Worm (Caenorhabditis elegans) whole organism, late embryonic: ENCODE data around the gene vha-9.

Experiments used
- C08G9.2 ChIP-seq: sonication (generic microtip); optimal IDR thresholded peaks from 2 replicates; lab custom pipeline; 2016; ENCODE audit warnings: mild to moderate bottlenecking, missing genetic modification characterization, moderate library complexity, missing compliant biosample characterization
- Y22D7AL.16 ChIP-seq: sonication (generic microtip); optimal IDR thresholded peaks from 2 replicates; lab custom pipeline; 2016; ENCODE audit warnings: missing genetic modification characterization, missing compliant biosample characterization
- ahr-1 ChIP-seq: sonication (generic microtip); optimal IDR thresholded peaks from 2 replicates; lab custom pipeline; 2016; ENCODE audit warnings: missing genetic modification characterization, missing compliant biosample characterization
- ceh-14 ChIP-seq: sonication (generic microtip); optimal IDR thresholded peaks from 2 replicates; lab custom pipeline; 2016; ENCODE audit warnings: missing genotype, missing genetic modification characterization, missing compliant biosample characterization
- ceh-18 ChIP-seq: sonication (generic microtip); optimal IDR thresholded peaks from 2 replicates; lab custom pipeline; 2016; ENCODE audit warnings: missing genetic modification characterization, missing compliant biosample characterization
- ceh-31 ChIP-seq: sonication (generic microtip); optimal IDR thresholded peaks from 2 replicates; lab custom pipeline; 2016; ENCODE audit warnings: missing genetic modification characterization, missing compliant biosample characterization
- ceh-9 ChIP-seq: sonication (generic microtip); optimal IDR thresholded peaks from 2 replicates; lab custom pipeline; 2016; ENCODE audit warnings: mild to moderate bottlenecking, missing genetic modification characterization, inconsistent platforms, missing compliant biosample characterization
- che-1 ChIP-seq: sonication (generic microtip); optimal IDR thresholded peaks from 2 replicates; lab custom pipeline; 2016; ENCODE audit warnings: mild to moderate bottlenecking, missing genetic modification characterization, missing compliant biosample characterization
- dve-1 ChIP-seq: sonication (generic microtip); optimal IDR thresholded peaks from 2 replicates; lab custom pipeline; 2017; ENCODE audit warnings: antibody characterized with exemption, mild to moderate bottlenecking, missing genetic modification characterization, missing compliant biosample characterization
- elt-4 ChIP-seq: sonication (generic microtip); optimal IDR thresholded peaks from 2 replicates; lab custom pipeline; 2016; ENCODE audit warnings: missing genetic modification characterization, missing compliant biosample characterization
- fkh-10 ChIP-seq: fragments of 150-350 bp; optimal IDR thresholded peaks from 2 replicates; lab custom pipeline; 2014; ENCODE audit warnings: missing biosample characterization, missing genetic modification reagents, missing genetic modification characterization
- fkh-6 ChIP-seq: sonication (generic microtip); optimal IDR thresholded peaks from 2 replicates; lab custom pipeline; 2016; ENCODE audit warnings: missing genetic modification characterization, missing compliant biosample characterization
- gmeb-2 ChIP-seq: sonication (generic microtip); optimal IDR thresholded peaks from 2 replicates; lab custom pipeline; 2016; ENCODE audit warnings: missing genetic modification characterization, inconsistent platforms, missing compliant biosample characterization
- hlh-13 ChIP-seq: fragments of 200-800 bp; sonication (Bioruptor generic); optimal IDR thresholded peaks from 2 replicates; lab custom pipeline; 2018; ENCODE audit warnings: mild to moderate bottlenecking, missing genetic modification characterization, missing compliant biosample characterization
- lin-11 ChIP-seq: fragments of 200-800 bp; sonication (Bioruptor generic); optimal IDR thresholded peaks from 2 replicates; lab custom pipeline; 2018; ENCODE audit warnings: mild to moderate bottlenecking, missing genetic modification characterization, missing compliant biosample characterization
- madf-2 ChIP-seq: sonication (generic microtip); optimal IDR thresholded peaks from 2 replicates; lab custom pipeline; 2017; ENCODE audit warnings: missing genetic modification characterization, missing compliant biosample characterization
- nfya-1 ChIP-seq: sonication (generic microtip); optimal IDR thresholded peaks from 2 replicates; lab custom pipeline; 2017; ENCODE audit warnings: missing genetic modification characterization, mild to moderate bottlenecking, missing compliant biosample characterization, antibody characterized with exemption, moderate library complexity
- npax-4 ChIP-seq: sonication (generic microtip); optimal IDR thresholded peaks from 2 replicates; lab custom pipeline; 2016; ENCODE audit warnings: missing genetic modification characterization, missing compliant biosample characterization
- pat-9 ChIP-seq: fragments of 200-800 bp; sonication (Bioruptor generic); optimal IDR thresholded peaks from 2 replicates; lab custom pipeline; 2018; ENCODE audit warnings: mild to moderate bottlenecking, missing genetic modification characterization, moderate library complexity, missing compliant biosample characterization
- pha-2 ChIP-seq: sonication (generic microtip); optimal IDR thresholded peaks from 2 replicates; lab custom pipeline; 2017; ENCODE audit warnings: mild to moderate bottlenecking, missing genetic modification characterization, missing compliant biosample characterization
- pqm-1 ChIP-seq: sonication (generic microtip); optimal IDR thresholded peaks from 2 replicates; lab custom pipeline; 2016; ENCODE audit warnings: missing genetic modification characterization, missing compliant biosample characterization
- pros-1 ChIP-seq: fragments of 150-350 bp; optimal IDR thresholded peaks from 2 replicates; lab custom pipeline; 2014; ENCODE audit warnings: missing biosample characterization, missing genetic modification reagents, missing genetic modification characterization
- sdc-2 ChIP-seq: sonication (generic microtip); optimal IDR thresholded peaks from 2 replicates; lab custom pipeline; 2016; ENCODE audit warnings: missing genotype, missing genetic modification characterization, missing compliant biosample characterization
- syd-9 ChIP-seq: sonication (generic microtip); optimal IDR thresholded peaks from 2 replicates; lab custom pipeline; 2016; ENCODE audit warnings: mild to moderate bottlenecking, missing genetic modification characterization, moderate library complexity, missing compliant biosample characterization
- unc-3 ChIP-seq, 2 experiments: fragments of 200-800 bp in 1 of 2; sonication (Bioruptor generic) in 1 of 2; sonication (generic microtip) in 1 of 2; conservative IDR thresholded peaks in 1 of 2; optimal IDR thresholded peaks in 1 of 2; 2 replicates each; pipeline versions ENCODE4 v1.3.6 to Lab custom; 2016 to 2022; ENCODE audit warnings: missing compliant biosample characterization in 2 of 2, missing genetic modification characterization in 2 of 2, missing genetic modification reagents in 1 of 2
- unc-42 ChIP-seq: sonication (generic microtip); optimal IDR thresholded peaks from 2 replicates; lab custom pipeline; 2016; ENCODE audit warnings: missing genotype, missing genetic modification characterization, missing compliant biosample characterization
- unc-86 ChIP-seq: sonication (generic microtip); optimal IDR thresholded peaks from 2 replicates; lab custom pipeline; 2016; ENCODE audit warnings: missing genetic modification characterization, missing compliant biosample characterization

vha-9 gene

DNA sequence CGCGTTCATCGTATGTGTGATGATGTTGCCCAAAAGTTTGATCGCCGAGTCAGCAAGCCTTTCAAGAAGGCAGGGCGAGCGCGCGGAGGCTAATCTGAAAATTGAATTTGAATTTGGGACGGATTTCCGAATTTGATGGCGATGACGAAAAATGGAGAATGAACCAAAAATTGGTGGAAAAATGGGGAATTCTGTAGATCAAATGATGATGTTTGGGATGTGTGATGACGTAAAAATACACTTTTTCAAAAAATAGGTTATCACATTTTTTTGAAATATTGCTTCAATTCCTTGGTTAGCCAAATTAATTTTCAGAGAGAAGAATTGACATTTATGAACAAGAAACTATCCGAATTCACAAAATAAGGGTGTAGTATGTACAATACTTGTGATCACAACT lies 24.0 kb downstream of the vha-9 start, which contains the start of gene ZK971.1:
TSS of gene ZK971.1 (minus strand) at position 101 of the 400 bp plus-strand sequence.
- TF ChIP-seq pat-9: no peak
- peak; percentile 19 for TF ChIP-seq unc-42 (tag; lab: Kevin White, UChicago)

DNA sequence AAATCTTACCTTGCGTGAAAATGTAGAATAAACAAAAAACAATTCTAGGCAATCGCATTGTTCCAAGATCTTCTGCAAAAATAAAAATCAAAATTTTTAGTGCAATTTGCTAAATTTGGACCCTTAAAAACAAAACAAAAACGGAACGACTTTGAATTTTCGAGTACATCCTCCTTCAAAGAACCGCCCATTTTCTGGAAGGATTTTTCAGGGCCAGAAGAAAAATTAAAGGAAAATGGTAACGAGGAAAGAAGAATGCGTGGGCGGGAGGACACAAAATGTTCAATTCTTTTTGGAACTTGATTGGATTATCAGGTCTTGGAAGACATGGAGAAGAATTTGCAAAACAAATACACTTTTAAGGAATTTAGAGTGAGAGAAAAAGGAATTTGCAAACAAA lies 32.4 kb downstream of the vha-9 start, which contains the start of gene F54B3.4:
TSS of gene F54B3.4 (minus strand) at position 101 of the 400 bp plus-strand sequence.
- TF ChIP-seq che-1 (tag; lab: Kevin White, UChicago) (no peak), hlh-13 (no peak), sdc-2 (tag; lab: Kevin White, UChicago) (no peak), C08G9.2 (tag; lab: Kevin White, UChicago) (no peak), nfya-1 (tag; lab: Kevin White, UChicago) (no peak), npax-4 (tag; lab: Kevin White, UChicago) (no peak)

DNA sequence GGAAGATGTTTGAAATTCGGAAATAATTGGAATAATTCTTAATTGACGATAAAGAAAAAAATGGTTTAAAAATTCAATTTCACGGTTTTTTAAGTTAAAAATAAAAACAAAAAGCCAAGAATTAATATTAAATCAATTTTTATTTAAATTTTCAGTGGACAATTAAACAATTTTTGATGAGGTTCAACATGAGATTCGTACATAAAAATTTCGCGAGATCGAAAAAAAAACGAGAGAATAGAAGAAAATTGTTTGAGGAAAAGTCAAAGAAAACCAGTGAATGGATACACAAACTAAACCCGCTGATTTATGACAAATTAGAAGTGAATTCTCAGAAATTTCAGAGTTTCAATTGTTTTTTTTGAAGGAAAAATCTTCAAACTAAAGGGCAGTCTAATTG lies 33.5 kb downstream of the vha-9 start, which contains the start of gene F54B3.2:
TSS of gene F54B3.2 (minus strand) at position 101 of the 400 bp plus-strand sequence.
- TF ChIP-seq fkh-6 (no peak), elt-4 (tag; lab: Kevin White, UChicago) (no peak), dve-1 (no peak), unc-42 (tag; lab: Kevin White, UChicago) (no peak), ceh-14 (tag; lab: Kevin White, UChicago) (no peak), ceh-18 (tag; lab: Kevin White, UChicago) (no peak), unc-3 (GFP tag; conservative IDR thresholded peaks at IDR 0.05; lab: Robert Waterston, UW) (no peak), unc-3 (tag; optimal IDR thresholded peaks at IDR 0.05; lab: Kevin White, UChicago) (no peak), pros-1 (tag; lab: Kevin White, UChicago) (no peak), ahr-1 (no peak), fkh-10 (no peak), pqm-1 (tag; lab: Kevin White, UChicago) (no peak), madf-2 (no peak), Y22D7AL.16 (no peak), gmeb-2 (tag; lab: Kevin White, UChicago) (no peak), nfya-1 (tag; lab: Kevin White, UChicago) (no peak), pha-2 (tag; lab: Kevin White, UChicago) (no peak), syd-9 (tag; lab: Kevin White, UChicago) (no peak)

DNA sequence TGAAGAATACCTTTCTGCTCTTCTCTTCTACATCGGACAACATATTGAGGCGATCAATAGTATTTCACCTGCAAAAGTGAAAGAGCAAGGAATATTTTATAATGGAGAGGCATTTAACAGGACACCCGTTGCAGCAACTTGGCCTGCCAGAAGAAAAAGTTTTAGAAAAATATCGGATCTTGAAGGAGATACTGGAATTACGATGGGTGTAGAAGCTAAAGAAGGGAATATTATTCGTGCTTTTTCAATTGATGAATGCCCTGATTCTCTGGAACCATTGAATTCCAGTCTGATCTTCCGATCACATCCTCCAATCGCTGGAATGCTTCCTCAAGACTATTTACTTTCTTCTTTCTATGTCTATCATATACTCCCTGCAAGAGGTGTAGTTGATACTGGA lies 42.3 kb downstream of the vha-9 start:
- no peak for TF ChIP-seq unc-86 (tag; lab: Kevin White, UChicago)
- TF ChIP-seq pat-9: no peak
- TF ChIP-seq ceh-9 (tag; lab: Kevin White, UChicago): no peak
- no peak for TF ChIP-seq ceh-31 (tag; lab: Kevin White, UChicago)
- no peak for TF ChIP-seq pros-1 (tag; lab: Kevin White, UChicago)
- TF ChIP-seq lin-11 (tag; lab: Kevin White, UChicago): no peak
- TF ChIP-seq, all 69 proteins: peak for 0
